Fruit fly (Drosophila melanogaster): ENCODE results near the gene CG3061.

dm6 chr3R:14001208-14001916, 30.8 kb upstream of the CG3061 start:
- TF ChIP-seq svp (GFP tag) (no peak), CG6808 (GFP tag; optimal IDR thresholded peaks at IDR 0.05) (no peak), Hr39 (GFP tag; optimal IDR thresholded peaks at IDR 0.05) (no peak)
